Worm (Caenorhabditis elegans): ENCODE measurements around the gene Y48D7A.1.

DNA sequence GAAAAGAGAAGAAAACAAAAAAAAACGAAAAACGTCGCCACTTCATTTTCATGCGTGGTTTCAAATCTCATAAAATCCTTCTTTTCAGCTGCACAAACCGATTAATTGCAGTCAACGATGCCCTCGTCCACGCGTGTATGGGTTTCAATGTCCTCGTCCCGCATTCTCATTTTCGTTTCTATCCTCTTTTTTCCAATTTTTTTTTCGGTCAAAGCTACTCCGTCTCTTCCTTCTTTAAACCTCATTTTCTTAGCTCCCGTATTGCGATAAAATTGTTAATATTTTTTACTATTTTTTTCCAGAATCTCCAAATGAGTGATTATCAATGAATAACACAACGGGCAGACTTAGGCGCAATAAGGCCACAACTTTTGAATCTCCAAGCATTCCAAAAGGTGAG is 33.1 kb upstream of the Y48D7A.1 start, which contains the start of gene aakg-3:
- TF ChIP-seq nhr-28 (tag; optimal IDR thresholded peaks at IDR 0.05): no peak
- TF ChIP-seq elt-1 (tag; optimal IDR thresholded peaks at IDR 0.05; ENCODE audit: borderline replicate concordance, insufficient read depth): no peak
- no peak for TF ChIP-seq elt-3 (tag; optimal IDR thresholded peaks at IDR 0.05)
- TF ChIP-seq ztf-11 (tag; optimal IDR thresholded peaks at IDR 0.05): no peak
